Worm (Caenorhabditis elegans) whole organism, L2 larva: ENCODE data around the gene C11D2.3.

Source experiments
- C34F6.9 ChIP-seq: fragments of 150-350 bp; optimal IDR thresholded peaks from 2 replicates; lab custom pipeline; 2014; ENCODE audit warnings: missing biosample characterization, missing genetic modification characterization
- F13H6.1 ChIP-seq: sonication (generic microtip); optimal IDR thresholded peaks from 2 replicates; lab custom pipeline; 2016; ENCODE audit warnings: missing genetic modification characterization, missing compliant biosample characterization
- R02D3.7 ChIP-seq: fragments of 150-350 bp; optimal IDR thresholded peaks from 2 replicates; lab custom pipeline; 2014; ENCODE audit warnings: missing biosample characterization, missing genetic modification characterization
- Y55F3AM.14 ChIP-seq: fragments of 200-800 bp; sonication (Bioruptor generic); optimal IDR thresholded peaks from 2 replicates; lab custom pipeline; 2018; ENCODE audit warnings: mild to moderate bottlenecking, missing genetic modification characterization, missing compliant biosample characterization
- alr-1 ChIP-seq: fragments of 150-350 bp; optimal IDR thresholded peaks from 2 replicates; lab custom pipeline; 2014; ENCODE audit warnings: missing biosample characterization, missing genetic modification characterization
- aly-2 ChIP-seq: fragments of 150-350 bp; optimal IDR thresholded peaks from 2 replicates; lab custom pipeline; 2014; ENCODE audit warnings: missing biosample characterization, missing genetic modification characterization
- ama-1 ChIP-seq: fragments of 150-350 bp; optimal IDR thresholded peaks from 2 replicates; lab custom pipeline; 2018; ENCODE audit warnings: inconsistent platforms
- crh-2 ChIP-seq: sonication (generic microtip); optimal IDR thresholded peaks from 2 replicates; lab custom pipeline; 2017; ENCODE audit warnings: missing biosample characterization, missing genetic modification characterization
- dmd-4 ChIP-seq: sonication (generic microtip); optimal IDR thresholded peaks from 2 replicates; lab custom pipeline; 2017; ENCODE audit warnings: missing biosample characterization, missing genetic modification characterization
- gmeb-1 ChIP-seq: fragments of 150-350 bp; optimal IDR thresholded peaks from 2 replicates; lab custom pipeline; 2014; ENCODE audit warnings: missing biosample characterization, missing genetic modification characterization
- lin-11 ChIP-seq: fragments of 150-350 bp; sonication (generic microtip); optimal IDR thresholded peaks from 2 replicates; lab custom pipeline; 2014; ENCODE audit warnings: missing biosample characterization, missing genetic modification characterization, inconsistent platforms, mixed read lengths
- lin-13 ChIP-seq: fragments of 150-350 bp; optimal IDR thresholded peaks from 2 replicates; lab custom pipeline; 2014; ENCODE audit warnings: missing biosample characterization, missing genetic modification reagents, missing genetic modification characterization
- lin-39 ChIP-seq: fragments of 150-350 bp; optimal IDR thresholded peaks from 2 replicates; lab custom pipeline; 2014; ENCODE audit warnings: missing biosample characterization, missing genetic modification reagents, missing genetic modification characterization
- lsy-2 ChIP-seq, 2 experiments: fragments of 150-350 bp in 1 of 2; sonication (generic microtip) in 1 of 2; optimal IDR thresholded peaks; 2 replicates each; lab custom pipeline; 2014 to 2017; ENCODE audit warnings: missing biosample characterization in 2 of 2, missing genetic modification characterization in 2 of 2
- mab-5 ChIP-seq: fragments of 150-350 bp; optimal IDR thresholded peaks from 2 replicates; lab custom pipeline; 2014; ENCODE audit warnings: missing biosample characterization, missing genetic modification characterization
- mbf-1 ChIP-seq: sonication (generic microtip); optimal IDR thresholded peaks from 2 replicates; lab custom pipeline; 2017; ENCODE audit warnings: missing biosample characterization, missing genetic modification characterization
- mdl-1 ChIP-seq, 2 experiments: fragments of 150-350 bp in 1 of 2; sonication (generic microtip) in 1 of 2; optimal IDR thresholded peaks; 2 replicates each; lab custom pipeline; 2017; ENCODE audit warnings: missing biosample characterization in 2 of 2, missing genetic modification characterization in 2 of 2
- nhr-10 ChIP-seq: sonication (generic microtip); optimal IDR thresholded peaks from 2 replicates; lab custom pipeline; 2017; ENCODE audit warnings: missing biosample characterization, missing genetic modification characterization
- nhr-11 ChIP-seq: fragments of 150-350 bp; optimal IDR thresholded peaks from 2 replicates; lab custom pipeline; 2014; ENCODE audit warnings: missing biosample characterization, missing genetic modification characterization
- nhr-12 ChIP-seq: fragments of 150-350 bp; optimal IDR thresholded peaks from 2 replicates; lab custom pipeline; 2014; ENCODE audit warnings: missing biosample characterization, missing genetic modification characterization
- nhr-129 ChIP-seq: fragments of 150-350 bp; optimal IDR thresholded peaks from 2 replicates; lab custom pipeline; 2014; ENCODE audit warnings: missing biosample characterization, missing genetic modification characterization
- nhr-23 ChIP-seq: fragments of 150-350 bp; optimal IDR thresholded peaks from 2 replicates; lab custom pipeline; 2014; ENCODE audit warnings: missing biosample characterization, missing genetic modification reagents, missing genetic modification characterization
- nhr-237 ChIP-seq: fragments of 150-350 bp; optimal IDR thresholded peaks from 2 replicates; lab custom pipeline; 2014; ENCODE audit warnings: missing biosample characterization, missing genetic modification characterization
- nhr-25 ChIP-seq: fragments of 150-350 bp; sonication (generic microtip); optimal IDR thresholded peaks from 3 replicates; lab custom pipeline; 2014; ENCODE audit warnings: missing biosample characterization, missing genetic modification characterization
- nhr-6 ChIP-seq: fragments of 150-350 bp; optimal IDR thresholded peaks from 2 replicates; lab custom pipeline; 2014; ENCODE audit warnings: missing biosample characterization, missing genetic modification characterization
- nhr-77 ChIP-seq: fragments of 150-350 bp; optimal IDR thresholded peaks from 2 replicates; lab custom pipeline; 2014; ENCODE audit warnings: missing biosample characterization, missing genetic modification characterization
- peb-1 ChIP-seq: fragments of 150-350 bp; optimal IDR thresholded peaks from 2 replicates; lab custom pipeline; 2014; ENCODE audit warnings: missing biosample characterization, missing genetic modification characterization
- sem-4 ChIP-seq: fragments of 150-350 bp; optimal IDR thresholded peaks from 2 replicates; lab custom pipeline; 2014; ENCODE audit warnings: missing biosample characterization, missing genetic modification reagents, missing genetic modification characterization
- skn-1 ChIP-seq: sonication (generic microtip); optimal IDR thresholded peaks from 2 replicates; lab custom pipeline; 2017; ENCODE audit warnings: missing biosample characterization, missing genetic modification characterization
- sma-3 ChIP-seq: sonication (generic microtip); optimal IDR thresholded peaks from 2 replicates; lab custom pipeline; 2016; ENCODE audit warnings: missing genetic modification reagents, missing genetic modification characterization, missing compliant biosample characterization
- unc-39 ChIP-seq: fragments of 150-350 bp; optimal IDR thresholded peaks from 2 replicates; lab custom pipeline; 2014; ENCODE audit warnings: missing biosample characterization, missing genetic modification characterization
- unc-55 ChIP-seq: fragments of 150-350 bp; sonication (generic microtip); optimal IDR thresholded peaks from 3 replicates; lab custom pipeline; 2014; ENCODE audit warnings: missing biosample characterization, missing genetic modification reagents, missing genetic modification characterization
- unc-62 ChIP-seq: fragments of 150-350 bp; optimal IDR thresholded peaks from 2 replicates; lab custom pipeline; 2014; ENCODE audit warnings: missing biosample characterization, missing genetic modification reagents, missing genetic modification characterization
- ztf-1 ChIP-seq: fragments of 200-800 bp; sonication (Bioruptor generic); conservative IDR thresholded peaks from 2 replicates; pipeline ENCODE4 v1.3.6; 2022; ENCODE audit warnings: missing genetic modification characterization, missing compliant biosample characterization
- ztf-11 ChIP-seq: sonication (generic microtip); optimal IDR thresholded peaks from 2 replicates; lab custom pipeline; 2017; ENCODE audit warnings: missing biosample characterization, missing genetic modification characterization

C11D2.3 gene

DNA sequence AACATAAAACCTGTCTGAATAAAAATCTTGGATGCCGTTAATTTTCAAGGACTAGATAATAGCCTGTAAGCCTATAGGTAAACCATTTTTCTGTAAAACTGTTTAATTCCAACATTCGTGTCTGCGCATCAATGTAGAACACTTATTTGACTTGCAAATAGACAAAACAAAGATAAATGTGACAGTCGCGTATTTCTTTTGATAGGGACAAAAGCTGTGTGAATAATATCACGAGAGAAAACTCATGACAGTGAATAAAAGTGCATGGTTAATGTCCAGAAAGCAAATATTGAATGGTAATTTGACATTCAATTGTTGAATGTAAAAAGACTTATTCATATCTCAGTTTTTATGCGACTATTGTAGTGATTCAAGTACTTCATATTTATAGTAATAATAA, at the start of gene C11D2.3:
TSS of gene C11D2.3 (plus strand) at position 301 of the 400 bp plus-strand sequence.
- TF ChIP-seq lsy-2 (tag; optimal IDR thresholded peaks at IDR 0.05; lab: Kevin White, UChicago) = no peak
- no peak for TF ChIP-seq nhr-11 (tag; lab: Kevin White, UChicago)
- no peak for TF ChIP-seq unc-55 (GFP tag; lab: Kevin White, UChicago)
- TF ChIP-seq mbf-1 (tag; lab: Kevin White, UChicago) = no peak
- no peak for TF ChIP-seq nhr-6
- TF ChIP-seq nhr-10 (tag; lab: Kevin White, UChicago) = no peak
- no peak for TF ChIP-seq nhr-237
- TF ChIP-seq lin-13 (GFP tag; lab: Kevin White, UChicago) = no peak
- TF ChIP-seq C34F6.9 (tag; lab: Kevin White, UChicago) = no peak
- TF ChIP-seq peb-1 (tag; lab: Kevin White, UChicago) = no peak
- TF ChIP-seq F13H6.1 = no peak
- TF ChIP-seq, all 48 proteins: peak for 0

DNA sequence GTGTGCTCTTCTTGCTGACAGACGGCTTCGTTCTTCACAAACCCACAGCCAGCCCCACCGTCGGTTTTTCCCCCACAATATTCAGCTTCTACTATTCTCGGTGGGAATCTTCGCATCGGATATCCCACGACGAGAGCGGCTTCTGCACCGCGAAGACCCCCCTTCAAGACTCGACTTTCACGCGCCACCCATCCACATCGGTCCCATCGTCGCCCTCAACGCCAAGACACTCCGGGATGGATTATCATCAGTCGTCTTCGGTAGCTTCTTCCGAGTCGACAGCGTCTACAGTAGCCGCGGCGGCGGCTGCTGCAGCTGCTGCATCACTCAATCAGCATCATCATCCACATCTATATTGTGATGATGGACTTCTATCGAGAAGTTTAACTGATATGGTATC, 47.2 kb upstream of the C11D2.3 start:
- TF ChIP-seq ama-1 (lab: Kevin White, UChicago) = no peak
- TF ChIP-seq lin-11 (tag; lab: Kevin White, UChicago) = no peak
- no peak for TF ChIP-seq mab-5 (tag; lab: Kevin White, UChicago)
- TF ChIP-seq skn-1 = no peak
- TF ChIP-seq nhr-129 (tag; lab: Kevin White, UChicago) = no peak
- no peak for TF ChIP-seq F13H6.1
- TF ChIP-seq gmeb-1 = no peak
- no peak for TF ChIP-seq nhr-12 (tag; lab: Kevin White, UChicago)
- no peak for TF ChIP-seq aly-2
- TF ChIP-seq, all 48 proteins: peak for 0

DNA sequence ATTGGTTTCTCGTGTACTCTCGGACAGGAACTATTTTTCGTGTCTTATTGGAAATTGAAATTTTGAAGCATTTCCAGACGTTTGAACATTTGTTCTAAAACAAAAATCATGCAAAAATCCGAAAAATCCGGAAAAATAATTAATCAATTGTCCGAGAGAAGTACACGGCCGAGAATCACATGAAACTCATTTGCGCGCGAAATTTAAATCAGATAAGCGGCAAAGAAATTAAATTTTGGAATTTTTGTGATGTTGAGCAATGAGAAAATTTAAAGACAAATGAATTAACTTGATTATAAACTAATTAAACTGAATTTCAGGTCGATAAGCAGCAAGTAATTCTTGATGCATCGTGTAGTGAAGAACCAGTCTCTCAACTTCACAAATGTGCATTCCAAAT, 42.9 kb upstream of the C11D2.3 start:
- TF ChIP-seq nhr-77 (tag; lab: Kevin White, UChicago) = no peak
- TF ChIP-seq nhr-25 (tag; lab: Kevin White, UChicago) = no peak
- TF ChIP-seq unc-62 (GFP tag; lab: Kevin White, UChicago) = no peak
- TF ChIP-seq nhr-23 (tag; lab: Kevin White, UChicago) = no peak
- no peak for TF ChIP-seq sma-3 (GFP tag; lab: Kevin White, UChicago)
- TF ChIP-seq Y55F3AM.14 (GFP tag; lab: Kevin White, UChicago) = no peak
- no peak for TF ChIP-seq ztf-1
- TF ChIP-seq C34F6.9 (tag; lab: Kevin White, UChicago) = no peak
- no peak for TF ChIP-seq dmd-4 (tag; lab: Kevin White, UChicago)
- TF ChIP-seq sem-4 (tag; lab: Kevin White, UChicago) = no peak
- no peak for TF ChIP-seq nhr-10 (tag; lab: Kevin White, UChicago)
- no peak for TF ChIP-seq mab-5 (tag; lab: Kevin White, UChicago)
- no peak for TF ChIP-seq skn-1
- no peak for TF ChIP-seq peb-1 (tag; lab: Kevin White, UChicago)
- no peak for TF ChIP-seq lsy-2 (tag; optimal IDR thresholded peaks at IDR 0.05; lab: Kevin White, UChicago)

DNA sequence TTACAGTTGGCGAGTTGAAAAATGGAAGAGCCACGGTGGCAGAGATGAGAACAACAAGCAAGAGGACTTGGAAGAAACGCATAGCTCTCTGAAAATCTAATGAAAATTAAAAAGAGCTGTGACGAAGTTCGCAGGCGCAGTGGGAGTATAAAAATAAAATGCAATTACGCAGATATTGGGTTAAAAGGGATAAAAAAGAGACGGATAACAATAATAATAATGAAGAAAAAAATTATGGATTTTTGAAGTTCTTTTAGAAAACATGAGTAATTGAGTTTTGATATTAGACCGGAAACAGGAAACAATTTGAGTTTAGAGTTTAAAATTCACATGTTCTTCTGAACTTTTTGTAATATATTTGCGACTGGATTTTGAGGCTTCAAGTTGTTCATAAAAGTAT, 39.3 kb upstream of the C11D2.3 start, which contains the start of gene M03D4.3:
TSS of gene M03D4.3 (minus strand) at position 101 of the 400 bp plus-strand sequence.
- TF ChIP-seq unc-62 (GFP tag; lab: Kevin White, UChicago) (no peak), nhr-11 (tag; lab: Kevin White, UChicago) (no peak), aly-2 (no peak), ama-1 (lab: Kevin White, UChicago) (no peak), nhr-6 (no peak), unc-39 (tag; lab: Kevin White, UChicago) (no peak), skn-1 (no peak), ztf-11 (tag; lab: Kevin White, UChicago) (no peak), nhr-77 (tag; lab: Kevin White, UChicago) (no peak), sem-4 (tag; lab: Kevin White, UChicago) (no peak), alr-1 (tag; lab: Kevin White, UChicago) (no peak), mdl-1 (tag; optimal IDR thresholded peaks at IDR 0.05; lab: Kevin White, UChicago) (no peak), gmeb-1 (no peak), peb-1 (tag; lab: Kevin White, UChicago) (no peak), crh-2 (tag; lab: Kevin White, UChicago) (no peak), lin-39 (tag; lab: Kevin White, UChicago) (no peak), R02D3.7 (tag; lab: Kevin White, UChicago) (no peak), C34F6.9 (tag; lab: Kevin White, UChicago) (no peak)
